Fruit fly (Drosophila melanogaster): ENCODE results near the gene CG33287.

Gene CG33287

dm6 chr3L:20922279-20922830 lies 48.1 kb downstream of the CG33287 start:
- no peak for TF ChIP-seq noc (tag; optimal IDR thresholded peaks at IDR 0.05)

dm6 chr3L:20921859-20922258 lies 48.6 kb downstream of the CG33287 start:
- no peak for TF ChIP-seq noc (tag; optimal IDR thresholded peaks at IDR 0.05)

- no peak for TF ChIP-seq noc (tag; optimal IDR thresholded peaks at IDR 0.05)
Measured at dm6 chr3L:20920495-20920894, 50.0 kb downstream of the CG33287 start.

dm6 chr3L:20918945-20919344 lies 51.5 kb downstream of the CG33287 start:
- TF ChIP-seq noc (tag; optimal IDR thresholded peaks at IDR 0.05) = no peak

- TF ChIP-seq noc (tag; optimal IDR thresholded peaks at IDR 0.05) = no peak
Measured at dm6 chr3L:20917025-20917691, 53.3 kb downstream of the CG33287 start.

All from whole organism, larva.